Worm (Caenorhabditis elegans) whole organism, L4 larva: ENCODE results near the gene mlc-4.

Source experiments
- D1046.2 ChIP-seq: fragments of 200-800 bp; sonication (Bioruptor generic); IDR thresholded peaks from 2 replicates; pipeline ENCODE4 v1.3.6; 2022; ENCODE audit warnings: missing genetic modification characterization, missing compliant biosample characterization
- F10B5.3 ChIP-seq: sonication (generic microtip); optimal IDR thresholded peaks from 2 replicates; lab custom pipeline; 2016; ENCODE audit warnings: mild to moderate bottlenecking, missing genetic modification characterization, missing compliant biosample characterization
- F49E8.2 ChIP-seq: sonication (generic microtip); optimal IDR thresholded peaks from 2 replicates; lab custom pipeline; 2016; ENCODE audit warnings: missing compliant biosample characterization, mild to moderate bottlenecking, missing genetic modification characterization, borderline replicate concordance
- T20F7.1 ChIP-seq: fragments of 200-800 bp; sonication (Bioruptor generic); optimal IDR thresholded peaks from 2 replicates; lab custom pipeline; 2018; ENCODE audit warnings: mild to moderate bottlenecking, missing genetic modification characterization, missing compliant biosample characterization
- Y105C5A.15 ChIP-seq: fragments of 200-800 bp; sonication (Bioruptor generic); IDR thresholded peaks from 2 replicates; pipeline ENCODE4 v1.3.6; 2022; ENCODE audit warnings: missing genetic modification characterization, missing compliant biosample characterization
- Y5F2A.4 ChIP-seq: fragments of 200-800 bp; sonication (Bioruptor generic); optimal IDR thresholded peaks from 2 replicates; lab custom pipeline; 2018; ENCODE audit warnings: mild to moderate bottlenecking, missing genetic modification characterization, missing compliant biosample characterization
- attf-4 ChIP-seq: sonication (generic microtip); optimal IDR thresholded peaks from 3 replicates; lab custom pipeline; 2017; ENCODE audit warnings: missing biosample characterization, missing genetic modification characterization
- ceh-20 ChIP-seq: fragments of 200-800 bp; sonication (Bioruptor generic); IDR thresholded peaks from 2 replicates; pipeline ENCODE4 v1.3.6; 2022; ENCODE audit warnings: missing genetic modification reagents, missing genetic modification characterization, missing compliant biosample characterization
- ceh-32 ChIP-seq: sonication (generic microtip); optimal IDR thresholded peaks from 2 replicates; lab custom pipeline; 2016; ENCODE audit warnings: mild to moderate bottlenecking, missing genetic modification characterization, missing compliant biosample characterization; ENCODE audit not compliant: poor library complexity
- ceh-82 ChIP-seq: sonication (generic microtip); optimal IDR thresholded peaks from 2 replicates; lab custom pipeline; 2017; ENCODE audit warnings: missing biosample characterization, missing genetic modification characterization
- daf-16 ChIP-seq, 3 experiments: sonication (generic microtip); optimal IDR thresholded peaks; 2 replicates each; lab custom pipeline; 2016 to 2017; ENCODE audit warnings: missing genetic modification characterization in 3 of 3, missing genetic modification reagents in 3 of 3, mild to moderate bottlenecking in 2 of 3, missing compliant biosample characterization in 2 of 3, missing biosample characterization in 1 of 3, moderate library complexity in 1 of 3
- dmd-6 ChIP-seq: fragments of 200-800 bp; sonication (Bioruptor generic); IDR thresholded peaks from 2 replicates; pipeline ENCODE4 v1.3.6; 2022; ENCODE audit warnings: missing genetic modification reagents, missing genetic modification characterization, missing compliant biosample characterization
- duxl-1 ChIP-seq: sonication (generic microtip); optimal IDR thresholded peaks from 2 replicates; lab custom pipeline; 2016; ENCODE audit warnings: mild to moderate bottlenecking, missing genetic modification characterization, moderate library complexity, missing compliant biosample characterization; ENCODE audit not compliant: poor library complexity
- dve-1 ChIP-seq: sonication (generic microtip); optimal IDR thresholded peaks from 2 replicates; lab custom pipeline; 2017; ENCODE audit warnings: antibody characterized with exemption, mild to moderate bottlenecking, missing genetic modification characterization, missing compliant biosample characterization; ENCODE audit not compliant: insufficient read depth
- hlh-11 ChIP-seq: fragments of 200-800 bp; sonication (Bioruptor generic); optimal IDR thresholded peaks from 2 replicates; lab custom pipeline; 2018; ENCODE audit warnings: mild to moderate bottlenecking, missing genetic modification characterization, missing compliant biosample characterization
- lin-1 ChIP-seq: fragments of 200-800 bp; sonication (Bioruptor generic); IDR thresholded peaks from 2 replicates; pipeline ENCODE4 v1.3.6; 2022; ENCODE audit warnings: missing genetic modification reagents, missing genetic modification characterization, missing compliant biosample characterization
- lin-38 ChIP-seq: fragments of 200-800 bp; sonication (Bioruptor generic); IDR thresholded peaks from 2 replicates; pipeline ENCODE4 v1.3.6; 2022; ENCODE audit warnings: missing genetic modification reagents, missing genetic modification characterization, missing compliant biosample characterization
- lin-39 ChIP-seq: fragments of 150-350 bp; optimal IDR thresholded peaks from 2 replicates; lab custom pipeline; 2014; ENCODE audit warnings: missing biosample characterization, missing genetic modification reagents, missing genetic modification characterization
- lsy-2 ChIP-seq, 2 experiments: fragments of 150-350 bp in 1 of 2; sonication (generic microtip) in 1 of 2; optimal IDR thresholded peaks; 2 replicates each; lab custom pipeline; 2014 to 2017; ENCODE audit warnings: missing biosample characterization in 2 of 2, missing genetic modification characterization in 2 of 2
- madf-9 ChIP-seq: fragments of 200-800 bp; sonication (Bioruptor generic); conservative IDR thresholded peaks from 2 replicates; pipeline ENCODE4 v1.3.6; 2022; ENCODE audit warnings: missing genetic modification reagents, missing genetic modification characterization, missing compliant biosample characterization
- mdt-29 ChIP-seq: fragments of 200-800 bp; sonication (Bioruptor generic); IDR thresholded peaks from 2 replicates; pipeline ENCODE4 v1.3.6; 2022; ENCODE audit warnings: missing genetic modification reagents, missing genetic modification characterization, missing compliant biosample characterization
- mes-2 ChIP-seq: sonication (generic microtip); optimal IDR thresholded peaks from 2 replicates; lab custom pipeline; 2016; ENCODE audit warnings: missing genotype, mild to moderate bottlenecking, missing genetic modification characterization, missing compliant biosample characterization; ENCODE audit not compliant: poor library complexity, severe bottlenecking
- mxl-2 ChIP-seq: fragments of 200-800 bp; sonication (Bioruptor generic); conservative IDR thresholded peaks from 2 replicates; pipeline ENCODE4 v1.3.6; 2022; ENCODE audit warnings: missing genetic modification reagents, missing genetic modification characterization, missing compliant biosample characterization
- nhr-10 ChIP-seq: fragments of 150-350 bp; optimal IDR thresholded peaks from 2 replicates; lab custom pipeline; 2014; ENCODE audit warnings: missing biosample characterization, missing genetic modification characterization
- nhr-102 ChIP-seq: sonication (generic microtip); optimal IDR thresholded peaks from 2 replicates; lab custom pipeline; 2016; ENCODE audit warnings: mild to moderate bottlenecking, missing genetic modification characterization, moderate library complexity, missing compliant biosample characterization
- nhr-11 ChIP-seq: fragments of 150-350 bp; optimal IDR thresholded peaks from 2 replicates; lab custom pipeline; 2014; ENCODE audit warnings: missing biosample characterization, missing genetic modification characterization
- nhr-111 ChIP-seq: fragments of 200-800 bp; sonication (Bioruptor generic); optimal IDR thresholded peaks from 2 replicates; lab custom pipeline; 2018; ENCODE audit warnings: mild to moderate bottlenecking, missing genetic modification characterization, missing compliant biosample characterization
- nhr-237 ChIP-seq: sonication (generic microtip); optimal IDR thresholded peaks from 2 replicates; lab custom pipeline; 2017; ENCODE audit warnings: missing biosample characterization, missing genetic modification characterization
- nhr-28 ChIP-seq: fragments of 150-350 bp; optimal IDR thresholded peaks from 2 replicates; lab custom pipeline; 2014; ENCODE audit warnings: missing biosample characterization, missing genetic modification characterization
- nhr-48 ChIP-seq: sonication (generic microtip); optimal IDR thresholded peaks from 2 replicates; lab custom pipeline; 2016; ENCODE audit warnings: mild to moderate bottlenecking, missing genetic modification characterization, missing compliant biosample characterization
- nhr-6 ChIP-seq: fragments of 150-350 bp; optimal IDR thresholded peaks from 2 replicates; lab custom pipeline; 2014; ENCODE audit warnings: missing biosample characterization, missing genetic modification characterization
- nhr-77 ChIP-seq: fragments of 150-350 bp; optimal IDR thresholded peaks from 2 replicates; lab custom pipeline; 2014; ENCODE audit warnings: missing biosample characterization, missing genetic modification characterization
- pha-4 ChIP-seq, 2 experiments: fragments of 150-350 bp in 1 of 2; fragments of 200-800 bp in 1 of 2; sonication (Bioruptor generic) in 1 of 2; IDR thresholded peaks in 1 of 2; optimal IDR thresholded peaks in 1 of 2; 2 replicates each; pipeline versions ENCODE4 v1.3.6 to Lab custom; 2014 to 2022; ENCODE audit warnings: missing genetic modification characterization in 2 of 2, missing genetic modification reagents in 2 of 2, missing biosample characterization in 1 of 2, missing compliant biosample characterization in 1 of 2
- php-3 ChIP-seq: fragments of 200-800 bp; sonication (Bioruptor generic); IDR thresholded peaks from 2 replicates; pipeline ENCODE4 v1.3.6; 2022; ENCODE audit warnings: missing genetic modification reagents, missing genetic modification characterization, missing compliant biosample characterization
- pqm-1 ChIP-seq: sonication (generic microtip); optimal IDR thresholded peaks from 2 replicates; lab custom pipeline; 2017; ENCODE audit warnings: missing biosample characterization, missing genetic modification characterization
- rbr-2 ChIP-seq: sonication (generic microtip); optimal IDR thresholded peaks from 2 replicates; lab custom pipeline; 2016; ENCODE audit warnings: missing genotype, missing genetic modification characterization, missing compliant biosample characterization
- saeg-2 ChIP-seq: fragments of 200-800 bp; sonication (Bioruptor generic); IDR thresholded peaks from 2 replicates; pipeline ENCODE4 v1.3.6; 2022; ENCODE audit warnings: missing genetic modification reagents, missing genetic modification characterization, missing compliant biosample characterization
- snpc-1.2 ChIP-seq: fragments of 200-800 bp; sonication (Bioruptor generic); IDR thresholded peaks from 2 replicates; pipeline ENCODE4 v1.3.6; 2022; ENCODE audit warnings: missing genetic modification reagents, missing genetic modification characterization, missing compliant biosample characterization
- snpc-4 ChIP-seq: fragments of 150-350 bp; optimal IDR thresholded peaks from 2 replicates; lab custom pipeline; 2014; ENCODE audit warnings: missing biosample characterization, missing genetic modification characterization
- spr-1 ChIP-seq: sonication (generic microtip); optimal IDR thresholded peaks from 2 replicates; lab custom pipeline; 2016; ENCODE audit warnings: mild to moderate bottlenecking, missing genetic modification characterization, missing compliant biosample characterization
- tra-1 ChIP-seq: fragments of 200-800 bp; sonication (Bioruptor generic); IDR thresholded peaks from 2 replicates; pipeline ENCODE4 v1.3.6; 2022; ENCODE audit warnings: missing genetic modification reagents, missing genetic modification characterization, missing compliant biosample characterization
- unc-130 ChIP-seq: sonication (generic microtip); optimal IDR thresholded peaks from 2 replicates; lab custom pipeline; 2016; ENCODE audit warnings: missing genetic modification reagents, missing genetic modification characterization, missing compliant biosample characterization
- unc-39 ChIP-seq: sonication (generic microtip); optimal IDR thresholded peaks from 2 replicates; lab custom pipeline; 2017; ENCODE audit warnings: missing biosample characterization, missing genetic modification characterization
- unc-62 ChIP-seq, 3 experiments: fragments of 150-350 bp in 1 of 3; sonication (generic microtip); optimal IDR thresholded peaks in 2 of 3; peaks in 1 of 3; 1 replicate in 1 of 3; 2 replicates in 2 of 3; lab custom pipeline; 2014 to 2017; ENCODE audit warnings: missing biosample characterization in 3 of 3, missing genetic modification characterization in 3 of 3, missing genetic modification reagents in 3 of 3, missing genotype in 1 of 3
- zag-1 ChIP-seq: fragments of 150-350 bp; optimal IDR thresholded peaks from 2 replicates; lab custom pipeline; 2014; ENCODE audit warnings: missing biosample characterization, missing genetic modification characterization
- zfp-2 ChIP-seq: sonication (generic microtip); optimal IDR thresholded peaks from 2 replicates; lab custom pipeline; 2016; ENCODE audit warnings: mild to moderate bottlenecking, missing genetic modification characterization, missing compliant biosample characterization
- zfp-3 ChIP-seq: fragments of 200-800 bp; sonication (Bioruptor generic); conservative IDR thresholded peaks from 2 replicates; pipeline ENCODE4 v1.3.6; 2022; ENCODE audit warnings: missing genetic modification reagents, missing genetic modification characterization, missing compliant biosample characterization
- zip-2 ChIP-seq: fragments of 150-350 bp; optimal IDR thresholded peaks from 2 replicates; lab custom pipeline; 2014; ENCODE audit warnings: missing biosample characterization, missing genetic modification characterization
- ztf-11 ChIP-seq: fragments of 150-350 bp; optimal IDR thresholded peaks from 2 replicates; lab custom pipeline; 2014; ENCODE audit warnings: missing biosample characterization, missing genetic modification characterization
- ztf-7 ChIP-seq: fragments of 150-350 bp; optimal IDR thresholded peaks from 2 replicates; lab custom pipeline; 2014; ENCODE audit warnings: missing biosample characterization, missing genetic modification characterization

mlc-4 gene

ce11 chrIII:3370054-3370453, 23.5 kb downstream of the mlc-4 start, which contains the start of gene prk-2:
prk-2 (minus strand) TSS chrIII:3370209.
- TF ChIP-seq spr-1 (tag; lab: Kevin White, UChicago), result no peak
- peak; percentile 81 for TF ChIP-seq pqm-1 (tag; lab: Kevin White, UChicago)
- TF ChIP-seq unc-130 (GFP tag; lab: Kevin White, UChicago), result no peak
- TF ChIP-seq dmd-6 (GFP tag; lab: Robert Waterston, UW), result peak; percentile 96
- peak; percentile 85; the same call in 1 of the 2 replicates for TF ChIP-seq tra-1 (GFP tag; lab: Robert Waterston, UW)
- TF ChIP-seq lin-39 (tag; lab: Kevin White, UChicago), result no peak
- TF ChIP-seq unc-39 (tag; lab: Kevin White, UChicago), result no peak
- TF ChIP-seq T20F7.1 (GFP tag; lab: Kevin White, UChicago), result no peak
- peak; percentile 65; the same call in 1 of the 2 replicates for TF ChIP-seq lin-1 (GFP tag; lab: Robert Waterston, UW)
- peak; percentile 10 for TF ChIP-seq nhr-102
- TF ChIP-seq php-3, result peak; percentile 72; the same call in 1 of the 2 replicates
- no peak for TF ChIP-seq snpc-4 (tag; lab: Kevin White, UChicago)
- no peak for TF ChIP-seq ceh-82 (tag; lab: Kevin White, UChicago)
- no peak for TF ChIP-seq pha-4 (GFP tag; IDR thresholded peaks at IDR 0.05; lab: Robert Waterston, UW)
- TF ChIP-seq pha-4 (tag; optimal IDR thresholded peaks at IDR 0.05; lab: Kevin White, UChicago), result no peak
- TF ChIP-seq saeg-2 (GFP tag; lab: Robert Waterston, UW), result no peak
- TF ChIP-seq mxl-2 (GFP tag; lab: Robert Waterston, UW), result no peak
- TF ChIP-seq F10B5.3 (tag; lab: Kevin White, UChicago), result no peak
- no peak for TF ChIP-seq rbr-2 (tag; lab: Kevin White, UChicago)
- TF ChIP-seq nhr-77 (tag; lab: Kevin White, UChicago), result no peak
- TF ChIP-seq zag-1, result no peak
- TF ChIP-seq zip-2, result no peak
- TF ChIP-seq dve-1 (tag; lab: Kevin White, UChicago), result peak; percentile 85
- no peak for TF ChIP-seq ztf-11 (tag; lab: Kevin White, UChicago)
- no peak for TF ChIP-seq Y5F2A.4 (GFP tag; lab: Kevin White, UChicago)
- no peak for TF ChIP-seq zfp-3 (GFP tag; lab: Robert Waterston, UW)
- TF ChIP-seq ceh-20, result no peak
- TF ChIP-seq ztf-7 (tag; lab: Kevin White, UChicago), result no peak
- TF ChIP-seq nhr-10 (tag; lab: Kevin White, UChicago), result no peak
- TF ChIP-seq unc-62 (GFP tag; optimal IDR thresholded peaks at IDR 0.05 in 1 of 2; lab: Kevin White, UChicago), result no peak
- TF ChIP-seq unc-62 (tag; optimal IDR thresholded peaks at IDR 0.05; lab: Kevin White, UChicago), result no peak
- TF ChIP-seq nhr-11, result no peak
- TF ChIP-seq D1046.2 (GFP tag; lab: Robert Waterston, UW), result no peak
- no peak for TF ChIP-seq nhr-237 (tag; lab: Kevin White, UChicago)
- TF ChIP-seq nhr-6 (tag; lab: Kevin White, UChicago), result no peak
- no peak for TF ChIP-seq ceh-32 (tag; lab: Kevin White, UChicago)
- TF ChIP-seq lsy-2 (tag; optimal IDR thresholded peaks at IDR 0.05; lab: Kevin White, UChicago), result peak in 1 of 2 experiments; percentile 1
- TF ChIP-seq Y105C5A.15 (GFP tag; lab: Robert Waterston, UW), result no peak
- TF ChIP-seq mes-2 (tag; lab: Kevin White, UChicago), result no peak
- no peak for TF ChIP-seq daf-16 (GFP tag; optimal IDR thresholded peaks at IDR 0.05; lab: Kevin White, UChicago)
- peak; percentile 64 for TF ChIP-seq daf-16 (tag; optimal IDR thresholded peaks at IDR 0.05; lab: Kevin White, UChicago)
- TF ChIP-seq zfp-2, result no peak
- no peak for TF ChIP-seq nhr-111
- TF ChIP-seq nhr-48 (tag; lab: Kevin White, UChicago), result peak; percentile 9
- no peak for TF ChIP-seq mdt-29 (GFP tag; lab: Robert Waterston, UW)
- no peak for TF ChIP-seq lin-38
- TF ChIP-seq F49E8.2 (tag; lab: Kevin White, UChicago), result no peak
- no peak for TF ChIP-seq duxl-1 (tag; lab: Kevin White, UChicago)
- TF ChIP-seq madf-9 (GFP tag; lab: Robert Waterston, UW), result no peak
- TF ChIP-seq hlh-11, result peak; percentile 82
- TF ChIP-seq attf-4 (tag; lab: Kevin White, UChicago), result no peak
- peak; percentile 29 for TF ChIP-seq nhr-28
- TF ChIP-seq snpc-1.2, result no peak
